Worm (Caenorhabditis elegans) whole organism, L1 larva: ENCODE measurements around the gene rol-8.

Source experiments
- C16A3.4 ChIP-seq: fragments of 150-350 bp; optimal IDR thresholded peaks from 2 replicates; lab custom pipeline; 2014; ENCODE audit warnings: missing biosample characterization, missing genetic modification characterization
- C34B4.2 ChIP-seq: sonication (generic microtip); optimal IDR thresholded peaks from 2 replicates; lab custom pipeline; 2017; ENCODE audit warnings: mild to moderate bottlenecking, missing genetic modification characterization, missing compliant biosample characterization
- Y116A8C.19 ChIP-seq: sonication (generic microtip); optimal IDR thresholded peaks from 2 replicates; lab custom pipeline; 2016; ENCODE audit warnings: missing compliant biosample characterization, missing genetic modification characterization, borderline replicate concordance
- aly-2 ChIP-seq: fragments of 150-350 bp; optimal IDR thresholded peaks from 2 replicates; lab custom pipeline; 2014; ENCODE audit warnings: missing biosample characterization, missing genetic modification characterization
- ceh-63 ChIP-seq: fragments of 200-800 bp; sonication (Bioruptor generic); optimal IDR thresholded peaks from 2 replicates; lab custom pipeline; 2018; ENCODE audit warnings: mild to moderate bottlenecking, missing genetic modification characterization, missing compliant biosample characterization
- ceh-8 ChIP-seq: fragments of 200-800 bp; sonication (Bioruptor generic); optimal IDR thresholded peaks from 2 replicates; lab custom pipeline; 2018; ENCODE audit warnings: mild to moderate bottlenecking, missing genetic modification characterization, moderate library complexity, missing compliant biosample characterization
- ceh-82 ChIP-seq, 3 experiments: fragments of 150-350 bp in 1 of 3; sonication (generic microtip) in 2 of 3; optimal IDR thresholded peaks; 2 replicates each; lab custom pipeline; 2014 to 2017; ENCODE audit warnings: missing biosample characterization in 3 of 3, missing genetic modification characterization in 3 of 3
- ceh-88 ChIP-seq: fragments of 200-800 bp; sonication (Bioruptor generic); IDR thresholded peaks from 2 replicates; pipeline ENCODE4 v1.3.6; 2022; ENCODE audit warnings: missing genetic modification characterization, missing compliant biosample characterization
- ceh-90 ChIP-seq: sonication (generic microtip); optimal IDR thresholded peaks from 2 replicates; lab custom pipeline; 2016; ENCODE audit warnings: missing genetic modification characterization, missing compliant biosample characterization
- ces-1 ChIP-seq: fragments of 150-350 bp; optimal IDR thresholded peaks from 2 replicates; lab custom pipeline; 2014; ENCODE audit warnings: missing biosample characterization, missing genetic modification reagents, missing genetic modification characterization
- dpl-1 ChIP-seq, 3 experiments: fragments of 150-350 bp in 2 of 3; sonication (generic microtip) in 1 of 3; optimal IDR thresholded peaks; 2 replicates each; lab custom pipeline; 2014 to 2017; ENCODE audit warnings: missing biosample characterization in 3 of 3, missing genetic modification characterization in 3 of 3, missing genetic modification reagents in 3 of 3
- efl-1 ChIP-seq, 4 experiments: fragments of 150-350 bp; optimal IDR thresholded peaks in 3 of 4; peaks in 1 of 4; 1 replicate in 1 of 4; 2 replicates in 3 of 4; lab custom pipeline; 2014; ENCODE audit warnings: missing biosample characterization in 2 of 4, missing genetic modification characterization in 2 of 4, missing genetic modification reagents in 2 of 4
- egl-27 ChIP-seq, 2 experiments: fragments of 150-350 bp in 1 of 2; sonication (generic microtip); optimal IDR thresholded peaks; 3 replicates each; lab custom pipeline; 2017 to 2018; ENCODE audit warnings: missing biosample characterization in 2 of 2, missing genetic modification characterization in 2 of 2, missing genetic modification reagents in 2 of 2
- elt-2 ChIP-seq: sonication (generic microtip); optimal IDR thresholded peaks from 2 replicates; lab custom pipeline; 2016; ENCODE audit warnings: missing genetic modification characterization, mild to moderate bottlenecking, inconsistent platforms, missing compliant biosample characterization, missing genetic modification reagents
- ets-5 ChIP-seq: fragments of 200-800 bp; sonication (Bioruptor generic); IDR thresholded peaks from 2 replicates; pipeline ENCODE4 v1.3.6; 2022; ENCODE audit warnings: missing genetic modification characterization, missing compliant biosample characterization
- fos-1 ChIP-seq: fragments of 150-350 bp; optimal IDR thresholded peaks from 2 replicates; lab custom pipeline; 2014; ENCODE audit warnings: missing biosample characterization, missing genetic modification characterization
- hlh-17 ChIP-seq: fragments of 200-800 bp; sonication (Bioruptor generic); optimal IDR thresholded peaks from 2 replicates; lab custom pipeline; 2018; ENCODE audit warnings: missing genetic modification characterization, mild to moderate bottlenecking, missing compliant biosample characterization, moderate library complexity, borderline replicate concordance
- hlh-4 ChIP-seq: sonication (generic microtip); optimal IDR thresholded peaks from 2 replicates; lab custom pipeline; 2016; ENCODE audit warnings: mild to moderate bottlenecking, missing genetic modification characterization, missing compliant biosample characterization
- hpl-2 ChIP-seq: fragments of 150-350 bp; optimal IDR thresholded peaks from 2 replicates; lab custom pipeline; 2014; ENCODE audit warnings: missing biosample characterization, missing genetic modification reagents, missing genetic modification characterization
- irx-1 ChIP-seq: sonication (generic microtip); optimal IDR thresholded peaks from 2 replicates; lab custom pipeline; 2016; ENCODE audit warnings: missing genetic modification characterization, missing compliant biosample characterization
- lin-14 ChIP-seq: fragments of 200-800 bp; sonication (Bioruptor generic); optimal IDR thresholded peaks from 2 replicates; lab custom pipeline; 2018; ENCODE audit warnings: mild to moderate bottlenecking, missing genetic modification characterization, moderate library complexity, missing compliant biosample characterization
- lin-15B ChIP-seq: fragments of 150-350 bp; sonication (generic microtip); optimal IDR thresholded peaks from 3 replicates; lab custom pipeline; 2014; ENCODE audit warnings: missing biosample characterization, missing genetic modification characterization
- lin-35 ChIP-seq, 2 experiments: fragments of 150-350 bp; optimal IDR thresholded peaks; 2 replicates each; lab custom pipeline; 2014; ENCODE audit warnings: missing biosample characterization in 2 of 2, missing genetic modification characterization in 2 of 2, missing genetic modification reagents in 2 of 2
- lin-39 ChIP-seq: fragments of 150-350 bp; optimal IDR thresholded peaks from 2 replicates; lab custom pipeline; 2014; ENCODE audit warnings: missing biosample characterization, missing genetic modification reagents, missing genetic modification characterization
- lir-3 ChIP-seq: sonication (generic microtip); optimal IDR thresholded peaks from 2 replicates; lab custom pipeline; 2016; ENCODE audit warnings: mild to moderate bottlenecking, missing genetic modification characterization, moderate library complexity, missing compliant biosample characterization; ENCODE audit not compliant: poor library complexity
- lsy-2 ChIP-seq, 2 experiments: fragments of 150-350 bp; optimal IDR thresholded peaks; 2 replicates each; lab custom pipeline; 2014; ENCODE audit warnings: missing biosample characterization in 2 of 2, missing genetic modification characterization in 2 of 2
- mdl-1 ChIP-seq, 2 experiments: fragments of 150-350 bp; optimal IDR thresholded peaks; 2 replicates each; lab custom pipeline; 2014 to 2017; ENCODE audit warnings: missing biosample characterization in 2 of 2, missing genetic modification characterization in 2 of 2, inconsistent platforms in 1 of 2
- mef-2 ChIP-seq: fragments of 150-350 bp; optimal IDR thresholded peaks from 2 replicates; lab custom pipeline; 2014; ENCODE audit warnings: missing biosample characterization, missing genetic modification characterization
- mep-1 ChIP-seq: fragments of 150-350 bp; optimal IDR thresholded peaks from 2 replicates; lab custom pipeline; 2014; ENCODE audit warnings: missing biosample characterization, missing genetic modification characterization
- nhr-11 ChIP-seq: fragments of 150-350 bp; optimal IDR thresholded peaks from 2 replicates; lab custom pipeline; 2014; ENCODE audit warnings: missing biosample characterization, missing genetic modification characterization
- nhr-12 ChIP-seq: sonication (generic microtip); optimal IDR thresholded peaks from 2 replicates; lab custom pipeline; 2017; ENCODE audit warnings: missing biosample characterization, missing genetic modification characterization
- nhr-20 ChIP-seq: sonication (generic microtip); optimal IDR thresholded peaks from 2 replicates; lab custom pipeline; 2016; ENCODE audit warnings: mild to moderate bottlenecking, missing genetic modification characterization, missing compliant biosample characterization
- nhr-71 ChIP-seq: sonication (generic microtip); optimal IDR thresholded peaks from 2 replicates; lab custom pipeline; 2016; ENCODE audit warnings: mild to moderate bottlenecking, missing genetic modification characterization, moderate library complexity, missing compliant biosample characterization
- nhr-77 ChIP-seq: fragments of 150-350 bp; optimal IDR thresholded peaks from 2 replicates; lab custom pipeline; 2014; ENCODE audit warnings: missing biosample characterization, missing genetic modification characterization
- nhr-84 ChIP-seq: sonication (generic microtip); optimal IDR thresholded peaks from 2 replicates; lab custom pipeline; 2017; ENCODE audit warnings: missing biosample characterization, missing genetic modification characterization
- nhr-85 ChIP-seq: sonication (generic microtip); peaks from one replicate; lab custom pipeline; 2016; ENCODE audit warnings: missing genetic modification characterization, inconsistent platforms, missing compliant biosample characterization
- pqm-1 ChIP-seq: sonication (generic microtip); optimal IDR thresholded peaks from 3 replicates; lab custom pipeline; 2017; ENCODE audit warnings: missing biosample characterization, missing genetic modification characterization
- snu-23 ChIP-seq: sonication (generic microtip); optimal IDR thresholded peaks from 2 replicates; lab custom pipeline; 2016; ENCODE audit warnings: missing genetic modification characterization, missing compliant biosample characterization
- sptf-1 ChIP-seq: fragments of 150-350 bp; optimal IDR thresholded peaks from 2 replicates; lab custom pipeline; 2014; ENCODE audit warnings: missing biosample characterization, missing genetic modification characterization
- sup-37 ChIP-seq: fragments of 200-800 bp; sonication (Bioruptor generic); optimal IDR thresholded peaks from 2 replicates; lab custom pipeline; 2018; ENCODE audit warnings: mild to moderate bottlenecking, missing genetic modification characterization, missing compliant biosample characterization
- swsn-7 ChIP-seq: sonication (generic microtip); optimal IDR thresholded peaks from 2 replicates; lab custom pipeline; 2016; ENCODE audit warnings: missing genetic modification characterization, missing compliant biosample characterization
- tbx-2 ChIP-seq: sonication (generic microtip); optimal IDR thresholded peaks from 2 replicates; lab custom pipeline; 2016; ENCODE audit warnings: missing genetic modification characterization, missing compliant biosample characterization
- unc-62 ChIP-seq: fragments of 150-350 bp; optimal IDR thresholded peaks from 2 replicates; lab custom pipeline; 2014; ENCODE audit warnings: missing biosample characterization, missing genetic modification reagents, missing genetic modification characterization
- unc-98 ChIP-seq: fragments of 200-800 bp; sonication (Bioruptor generic); IDR thresholded peaks from 2 replicates; pipeline ENCODE4 v1.3.6; 2022; ENCODE audit warnings: missing genetic modification characterization, missing compliant biosample characterization
- zag-1 ChIP-seq: fragments of 150-350 bp; optimal IDR thresholded peaks from 2 replicates; lab custom pipeline; 2014; ENCODE audit warnings: missing biosample characterization, missing genetic modification characterization
- ztf-4 ChIP-seq: fragments of 150-350 bp; optimal IDR thresholded peaks from 2 replicates; lab custom pipeline; 2014; ENCODE audit warnings: missing biosample characterization, missing genetic modification characterization

The rol-8 gene

ce11 chrII:7521420-7521819, 22.5 kb upstream of the rol-8 start:
- no peak for TF ChIP-seq tbx-2 (tag; lab: Kevin White, UChicago)
- no peak for TF ChIP-seq lin-15B (tag; lab: Kevin White, UChicago)
- no peak for TF ChIP-seq nhr-11 (tag; lab: Kevin White, UChicago)
- no peak for TF ChIP-seq lsy-2 (tag; optimal IDR thresholded peaks at IDR 0.05; lab: Kevin White, UChicago)
- no peak for TF ChIP-seq sptf-1 (tag; lab: Kevin White, UChicago)
- TF ChIP-seq efl-1 (optimal IDR thresholded peaks at IDR 0.05; lab: Kevin White, UChicago), result no peak
- TF ChIP-seq efl-1 (GFP tag; optimal IDR thresholded peaks at IDR 0.05 in 1 of 2; lab: Kevin White, UChicago), result peak in 1 of 2 experiments; percentile 62
- no peak for TF ChIP-seq zag-1 (tag; lab: Kevin White, UChicago)
- TF ChIP-seq, all 84 proteins: peak for 1

ce11 chrII:7523281-7523680, 20.6 kb upstream of the rol-8 start, which contains the start of gene ZK1290.15:
ZK1290.15 (plus strand) TSS chrII:7523581.
- TF ChIP-seq pqm-1 (tag; lab: Kevin White, UChicago), result no peak
- no peak for TF ChIP-seq hlh-4 (tag; lab: Kevin White, UChicago)
- TF ChIP-seq nhr-12 (tag; lab: Kevin White, UChicago), result no peak
- no peak for TF ChIP-seq lin-14 (GFP tag; lab: Kevin White, UChicago)
- no peak for TF ChIP-seq nhr-11 (tag; lab: Kevin White, UChicago)
- TF ChIP-seq fos-1 (tag; lab: Kevin White, UChicago), result no peak
- no peak for TF ChIP-seq nhr-84 (tag; lab: Kevin White, UChicago)
- no peak for TF ChIP-seq ces-1
- no peak for TF ChIP-seq ztf-4 (tag; lab: Kevin White, UChicago)
- no peak for TF ChIP-seq irx-1 (tag; lab: Kevin White, UChicago)
- TF ChIP-seq elt-2 (tag; lab: Kevin White, UChicago), result no peak

- TF ChIP-seq ceh-90 (tag; lab: Kevin White, UChicago) (no peak), C34B4.2 (tag; lab: Kevin White, UChicago) (no peak), Y116A8C.19 (tag; lab: Kevin White, UChicago) (no peak), lin-39 (no peak), nhr-77 (no peak)
Measured at ce11 chrII:7525458-7525857, 18.4 kb upstream of the rol-8 start, which contains the start of the genes ZK1290.7 and rnh-1.1. ZK1290.7 (minus strand) TSS chrII:7525558. rnh-1.1 (plus strand) TSS chrII:7525738.

- no peak for TF ChIP-seq ceh-63 (GFP tag; lab: Kevin White, UChicago)
- peak in 1 of 2 experiments; percentile 8 for TF ChIP-seq efl-1 (optimal IDR thresholded peaks at IDR 0.05; lab: Kevin White, UChicago)
- peak in 1 of 2 experiments; percentile 91 for TF ChIP-seq efl-1 (GFP tag; optimal IDR thresholded peaks at IDR 0.05 in 1 of 2; lab: Kevin White, UChicago)
- no peak for TF ChIP-seq sptf-1 (tag; lab: Kevin White, UChicago)
- no peak for TF ChIP-seq lin-39
- TF ChIP-seq unc-62 (GFP tag; lab: Kevin White, UChicago), result no peak
- TF ChIP-seq lir-3 (tag; lab: Kevin White, UChicago), result peak; percentile 31
- TF ChIP-seq unc-98 (GFP tag; lab: Robert Waterston, UW), result no peak
- TF ChIP-seq hlh-17 (GFP tag; lab: Kevin White, UChicago), result no peak
- peak; percentile 24 for TF ChIP-seq C16A3.4 (tag; lab: Kevin White, UChicago)
- peak in 1 of 2 experiments; percentile 82 for TF ChIP-seq lin-35 (GFP tag; optimal IDR thresholded peaks at IDR 0.05; lab: Kevin White, UChicago)
- TF ChIP-seq nhr-71 (tag; lab: Kevin White, UChicago), result peak; percentile 86
- TF ChIP-seq aly-2 (tag; lab: Kevin White, UChicago), result no peak
- TF ChIP-seq egl-27 (tag; optimal IDR thresholded peaks at IDR 0.05; lab: Kevin White, UChicago), result no peak
- peak; percentile 94 for TF ChIP-seq nhr-85
- peak in 1 of 2 experiments; percentile 90 for TF ChIP-seq mdl-1 (tag; optimal IDR thresholded peaks at IDR 0.05; lab: Kevin White, UChicago)
- TF ChIP-seq snu-23 (GFP tag; lab: Kevin White, UChicago), result no peak
- TF ChIP-seq swsn-7 (tag; lab: Kevin White, UChicago), result no peak
- no peak for TF ChIP-seq sup-37
- TF ChIP-seq nhr-12 (tag; lab: Kevin White, UChicago), result no peak
- peak; percentile 23 for TF ChIP-seq mep-1 (tag; lab: Kevin White, UChicago)
- peak; percentile 89 for TF ChIP-seq nhr-20 (tag; lab: Kevin White, UChicago)
- TF ChIP-seq nhr-77, result no peak
- TF ChIP-seq mef-2 (tag; lab: Kevin White, UChicago), result no peak
- TF ChIP-seq fos-1 (tag; lab: Kevin White, UChicago), result no peak
- no peak for TF ChIP-seq ets-5 (GFP tag; lab: Robert Waterston, UW)
- no peak for TF ChIP-seq hpl-2 (GFP tag; lab: Kevin White, UChicago)
- no peak for TF ChIP-seq ceh-8
- TF ChIP-seq ceh-88 (GFP tag; lab: Robert Waterston, UW), result no peak
- TF ChIP-seq dpl-1 (GFP tag; optimal IDR thresholded peaks at IDR 0.05; lab: Kevin White, UChicago), result peak; percentile 5 to 45 (median 17)
- TF ChIP-seq ceh-82 (tag; optimal IDR thresholded peaks at IDR 0.05; lab: Kevin White, UChicago), result no peak
Measured at ce11 chrII:7528210-7528609, 15.7 kb upstream of the rol-8 start.
